Worm (Caenorhabditis elegans): ENCODE measurements around the gene F58H1.8.

DNA sequence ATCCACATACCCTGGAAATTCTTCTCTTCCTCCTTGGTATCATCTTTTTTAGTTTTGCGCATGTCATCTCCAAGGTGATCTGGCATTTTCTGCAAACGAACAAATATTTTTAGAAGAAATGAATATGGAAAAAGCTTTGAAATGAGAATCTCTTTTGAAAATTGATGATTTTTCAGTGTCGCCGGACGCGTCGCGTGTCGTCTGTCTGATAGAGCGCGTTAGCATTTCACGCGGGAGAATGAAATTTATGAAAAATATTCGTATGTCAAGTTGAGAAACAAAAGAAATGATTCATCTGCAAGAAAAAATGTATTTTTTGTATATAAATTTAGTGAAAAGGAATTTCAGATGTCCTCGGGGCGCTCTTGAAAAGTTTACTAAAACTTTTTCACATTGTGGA is 47.4 kb downstream of the F58H1.8 start, which contains the start of gene rpt-1:
- no peak for TF ChIP-seq pes-1 (GFP tag; IDR thresholded peaks at IDR 0.05)
- no peak for TF ChIP-seq ama-1 (optimal IDR thresholded peaks at IDR 0.05)
- TF ChIP-seq tra-4 (tag; optimal IDR thresholded peaks at IDR 0.05) = no peak
- no peak for TF ChIP-seq tbx-37 (GFP tag; conservative IDR thresholded peaks at IDR 0.05)
- TF ChIP-seq tbx-11 (GFP tag; IDR thresholded peaks at IDR 0.05) = no peak
- TF ChIP-seq scrt-1 (GFP tag; IDR thresholded peaks at IDR 0.05) = no peak
- no peak for TF ChIP-seq ets-7 (tag; optimal IDR thresholded peaks at IDR 0.05)

All from whole organism, early embryonic.